Worm (Caenorhabditis elegans) whole organism, young adult: ENCODE data around the gene Y82E9BR.10.
A peak's percentile ranks its signal among the peaks of the same experiment; 100 is the strongest.
"Not testable (repeated sequence)": the region's sequence is repeated elsewhere in the genome, so short reads cannot be mapped to it uniquely, and the experiment has no call there.

Source experiments
- B0019.2 ChIP-seq: fragments of 200-800 bp; sonication (Bioruptor generic); conservative IDR thresholded peaks from 2 replicates; pipeline ENCODE4 v1.3.6; 2022; ENCODE audit warnings: missing genetic modification reagents, missing genetic modification characterization, missing compliant biosample characterization
- C17E4.6 ChIP-seq: fragments of 200-800 bp; sonication (Bioruptor generic); IDR thresholded peaks from 2 replicates; pipeline ENCODE4 v1.3.6; 2022; ENCODE audit warnings: missing genetic modification reagents, missing genetic modification characterization, missing compliant biosample characterization
- D2030.7 ChIP-seq: fragments of 200-800 bp; sonication (Bioruptor generic); IDR thresholded peaks from 2 replicates; pipeline ENCODE4 v1.3.6; 2022; ENCODE audit warnings: missing genetic modification reagents, missing genetic modification characterization, missing compliant biosample characterization
- F22D6.2 ChIP-seq: sonication (generic microtip); optimal IDR thresholded peaks from 2 replicates; lab custom pipeline; 2016; ENCODE audit warnings: mild to moderate bottlenecking, missing genetic modification characterization, missing compliant biosample characterization
- F37B4.10 ChIP-seq: fragments of 200-800 bp; sonication (Bioruptor generic); IDR thresholded peaks from 2 replicates; pipeline ENCODE4 v1.3.6; 2022; ENCODE audit warnings: missing genetic modification characterization, missing compliant biosample characterization
- F39B2.1 ChIP-seq: fragments of 200-800 bp; sonication (Bioruptor generic); IDR thresholded peaks from 2 replicates; pipeline ENCODE4 v1.3.6; 2022; ENCODE audit warnings: missing genetic modification reagents, missing genetic modification characterization, missing compliant biosample characterization
- F49E8.2 ChIP-seq: sonication (generic microtip); optimal IDR thresholded peaks from 3 replicates; lab custom pipeline; 2017; ENCODE audit warnings: missing genetic modification characterization, mild to moderate bottlenecking, missing compliant biosample characterization, antibody characterized with exemption, moderate library complexity; ENCODE audit not compliant: insufficient read depth
- K12H6.12 ChIP-seq: fragments of 200-800 bp; sonication (Bioruptor generic); optimal IDR thresholded peaks from 2 replicates; lab custom pipeline; 2018; ENCODE audit warnings: mild to moderate bottlenecking, missing genetic modification characterization, missing compliant biosample characterization
- T26A5.8 ChIP-seq: sonication (generic microtip); optimal IDR thresholded peaks from 2 replicates; lab custom pipeline; 2016; ENCODE audit warnings: missing genetic modification characterization, missing compliant biosample characterization
- atf-7 ChIP-seq: sonication (generic microtip); optimal IDR thresholded peaks from 2 replicates; lab custom pipeline; 2017; ENCODE audit warnings: mild to moderate bottlenecking, missing genetic modification characterization, missing compliant biosample characterization
- athp-1 ChIP-seq: sonication (generic microtip); optimal IDR thresholded peaks from 2 replicates; lab custom pipeline; 2017; ENCODE audit warnings: mild to moderate bottlenecking, missing genetic modification characterization, missing compliant biosample characterization
- cebp-1 ChIP-seq, 2 experiments: fragments of 200-800 bp in 1 of 2; sonication (Bioruptor generic) in 1 of 2; sonication (generic microtip) in 1 of 2; IDR thresholded peaks in 1 of 2; optimal IDR thresholded peaks in 1 of 2; 2 replicates each; pipeline versions ENCODE4 v1.3.6 to Lab custom; 2017 to 2022; ENCODE audit warnings: missing compliant biosample characterization in 2 of 2, missing genetic modification characterization in 2 of 2, mild to moderate bottlenecking in 1 of 2, missing genetic modification reagents in 1 of 2, moderate library complexity in 1 of 2
- cebp-2 ChIP-seq: fragments of 200-800 bp; sonication (Bioruptor generic); IDR thresholded peaks from 2 replicates; pipeline ENCODE4 v1.3.6; 2022; ENCODE audit warnings: missing genetic modification characterization, missing compliant biosample characterization
- ceh-40 ChIP-seq: fragments of 200-800 bp; sonication (Bioruptor generic); IDR thresholded peaks from 2 replicates; pipeline ENCODE4 v1.3.6; 2022; ENCODE audit warnings: missing genetic modification characterization, missing compliant biosample characterization
- dox-1 ChIP-seq: fragments of 200-800 bp; sonication (Bioruptor generic); IDR thresholded peaks from 2 replicates; pipeline ENCODE4 v1.3.6; 2022; ENCODE audit warnings: missing genetic modification reagents, missing genetic modification characterization, missing compliant biosample characterization
- dpff-1 ChIP-seq: sonication (generic microtip); optimal IDR thresholded peaks from 2 replicates; lab custom pipeline; 2017; ENCODE audit warnings: mild to moderate bottlenecking, missing genetic modification characterization, missing compliant biosample characterization
- efl-1 ChIP-seq: fragments of 150-350 bp; optimal IDR thresholded peaks from 2 replicates; lab custom pipeline; 2014; ENCODE audit warnings: missing biosample characterization, missing genetic modification reagents, missing genetic modification characterization
- egl-44 ChIP-seq: fragments of 200-800 bp; sonication (Bioruptor generic); IDR thresholded peaks from 2 replicates; pipeline ENCODE4 v1.3.6; 2022; ENCODE audit warnings: missing genetic modification reagents, missing genetic modification characterization, missing compliant biosample characterization
- ets-4 ChIP-seq: fragments of 200-800 bp; sonication (Bioruptor generic); optimal IDR thresholded peaks from 2 replicates; lab custom pipeline; 2018; ENCODE audit warnings: mild to moderate bottlenecking, missing genetic modification characterization, missing compliant biosample characterization
- him-1 ChIP-seq: sonication (generic microtip); optimal IDR thresholded peaks from 2 replicates; lab custom pipeline; 2016; ENCODE audit warnings: missing genotype, missing genetic modification reagents, missing genetic modification characterization, missing compliant biosample characterization
- madf-10 ChIP-seq: sonication (generic microtip); optimal IDR thresholded peaks from 2 replicates; lab custom pipeline; 2016; ENCODE audit warnings: mild to moderate bottlenecking, missing genetic modification characterization, missing compliant biosample characterization
- madf-3 ChIP-seq: fragments of 200-800 bp; sonication (Bioruptor generic); IDR thresholded peaks from 2 replicates; pipeline ENCODE4 v1.3.6; 2022; ENCODE audit warnings: missing genetic modification reagents, missing genetic modification characterization, missing compliant biosample characterization
- mes-4 ChIP-seq: sonication (generic microtip); optimal IDR thresholded peaks from 2 replicates; lab custom pipeline; 2016; ENCODE audit warnings: missing genotype, missing genetic modification characterization, missing compliant biosample characterization
- nhr-120 ChIP-seq: fragments of 200-800 bp; sonication (Bioruptor generic); IDR thresholded peaks from 2 replicates; pipeline ENCODE4 v1.3.6; 2022; ENCODE audit warnings: missing genetic modification characterization, missing compliant biosample characterization
- nhr-80 ChIP-seq: sonication (generic microtip); optimal IDR thresholded peaks from 2 replicates; lab custom pipeline; 2016; ENCODE audit warnings: missing genetic modification characterization, missing compliant biosample characterization
- pbrm-1 ChIP-seq: fragments of 200-800 bp; sonication (Bioruptor generic); IDR thresholded peaks from 2 replicates; pipeline ENCODE4 v1.3.6; 2022; ENCODE audit warnings: missing genetic modification reagents, missing genetic modification characterization, missing compliant biosample characterization
- rcor-1 ChIP-seq: fragments of 200-800 bp; sonication (Bioruptor generic); IDR thresholded peaks from 2 replicates; pipeline ENCODE4 v1.3.6; 2022; ENCODE audit warnings: missing genetic modification reagents, missing genetic modification characterization, missing compliant biosample characterization
- rpc-1 ChIP-seq, 2 experiments: fragments of 150-350 bp in 1 of 2; sonication (generic microtip) in 1 of 2; optimal IDR thresholded peaks; 2 replicates each; lab custom pipeline; 2014 to 2018; ENCODE audit warnings: missing biosample characterization in 1 of 2, missing genetic modification characterization in 1 of 2, missing genetic modification reagents in 1 of 2, missing genotype in 1 of 2
- snpc-1.1 ChIP-seq: sonication (generic microtip); optimal IDR thresholded peaks from 2 replicates; lab custom pipeline; 2017; ENCODE audit warnings: missing genetic modification characterization, mild to moderate bottlenecking, missing compliant biosample characterization, antibody characterized with exemption, moderate library complexity, missing genotype, missing genetic modification reagents; ENCODE audit not compliant: insufficient read depth
- snpc-1.3 ChIP-seq: sonication (generic microtip); optimal IDR thresholded peaks from 2 replicates; lab custom pipeline; 2017; ENCODE audit warnings: missing genetic modification characterization, mild to moderate bottlenecking, missing compliant biosample characterization, antibody characterized with exemption, moderate library complexity, missing genotype, missing genetic modification reagents; ENCODE audit not compliant: insufficient read depth
- snpc-4 ChIP-seq, 5 experiments: fragments of 150-350 bp in 1 of 5; sonication (generic microtip) in 4 of 5; optimal IDR thresholded peaks; 2 replicates each; lab custom pipeline; 2014 to 2018; ENCODE audit warnings: missing genetic modification characterization in 5 of 5, missing biosample characterization in 3 of 5, antibody characterized with exemption in 2 of 5, mild to moderate bottlenecking in 2 of 5, missing compliant biosample characterization in 2 of 5, missing genotype in 2 of 5, moderate library complexity in 2 of 5, missing genetic modification reagents in 1 of 5
- somi-1 ChIP-seq: fragments of 200-800 bp; sonication (Bioruptor generic); optimal IDR thresholded peaks from 2 replicates; lab custom pipeline; 2018; ENCODE audit warnings: mild to moderate bottlenecking, missing genetic modification characterization, missing compliant biosample characterization
- zfh-2 ChIP-seq: fragments of 200-800 bp; sonication (Bioruptor generic); conservative IDR thresholded peaks from 2 replicates; pipeline ENCODE4 v1.3.6; 2022; ENCODE audit warnings: missing genetic modification reagents, missing genetic modification characterization, missing compliant biosample characterization
- ztf-18 ChIP-seq: sonication (generic microtip); optimal IDR thresholded peaks from 2 replicates; lab custom pipeline; 2016; ENCODE audit warnings: missing genotype, mild to moderate bottlenecking, missing genetic modification characterization, missing compliant biosample characterization
- ztf-22 ChIP-seq: fragments of 200-800 bp; sonication (Bioruptor generic); optimal IDR thresholded peaks from 2 replicates; lab custom pipeline; 2018; ENCODE audit warnings: mild to moderate bottlenecking, missing genetic modification characterization, moderate library complexity, missing compliant biosample characterization
- ztf-3 ChIP-seq: fragments of 200-800 bp; sonication (Bioruptor generic); optimal IDR thresholded peaks from 2 replicates; lab custom pipeline; 2018; ENCODE audit warnings: mild to moderate bottlenecking, missing genetic modification characterization, missing compliant biosample characterization
- ztf-6 ChIP-seq: fragments of 200-800 bp; sonication (Bioruptor generic); IDR thresholded peaks from 2 replicates; pipeline ENCODE4 v1.3.6; 2022; ENCODE audit warnings: missing genetic modification reagents, missing genetic modification characterization, missing compliant biosample characterization

The Y82E9BR.10 gene

ce11 chrIII:1377903-1378302 lies 2.5 kb upstream of the Y82E9BR.10 start, which contains the start of gene pals-40:
Gene pals-40, minus strand, starts transcription at chrIII:1378003.
- TF ChIP-seq D2030.7 (GFP tag; lab: Robert Waterston, UW); madf-3 (GFP tag; lab: Robert Waterston, UW); dpff-1 (tag; lab: Kevin White, UChicago): not testable (repeated sequence)

DNA sequence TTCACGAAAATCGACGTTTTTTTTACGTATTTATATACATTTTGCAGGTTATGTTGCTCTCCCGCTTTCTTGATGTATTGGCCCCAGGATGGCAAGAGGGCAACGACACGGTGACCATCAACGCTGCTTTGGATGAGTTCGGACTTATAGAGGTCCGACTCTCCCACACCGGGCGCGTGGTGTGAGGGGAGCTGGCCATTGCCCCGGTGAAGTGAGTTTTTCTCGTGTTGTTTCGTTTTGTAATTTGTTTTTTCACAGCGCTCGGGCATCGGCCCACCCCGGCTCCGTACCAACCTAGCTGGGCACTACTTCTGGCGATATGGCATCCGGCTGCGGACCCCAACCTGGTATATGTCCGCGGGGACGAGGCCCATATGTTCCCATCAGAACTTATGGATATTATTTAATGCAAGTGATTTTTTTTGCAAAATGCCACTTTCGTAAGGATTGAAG lies 1.0 kb downstream of the Y82E9BR.10 start, which contains the start of gene Y82E9BR.20:
TSS of gene Y82E9BR.20 (plus strand) at position 51 of the 453 bp plus-strand sequence.
- TF ChIP-seq ztf-22 (GFP tag; lab: Kevin White, UChicago), result no peak
- TF ChIP-seq athp-1 (tag; lab: Kevin White, UChicago), result no peak
- TF ChIP-seq zfh-2, result peak; percentile 67
- no peak for TF ChIP-seq him-1 (tag; lab: Kevin White, UChicago)
- TF ChIP-seq ets-4 (GFP tag; lab: Kevin White, UChicago), result no peak
- no peak for TF ChIP-seq ceh-40 (GFP tag; lab: Robert Waterston, UW)
- no peak for TF ChIP-seq C17E4.6 (GFP tag; lab: Robert Waterston, UW)

- no peak for TF ChIP-seq K12H6.12 (tag; lab: Kevin White, UChicago)
- no peak for TF ChIP-seq egl-44 (GFP tag; lab: Robert Waterston, UW)
- no peak for TF ChIP-seq pbrm-1
- TF ChIP-seq ztf-3 (GFP tag; lab: Kevin White, UChicago), result no peak
- no peak for TF ChIP-seq snpc-4 (GFP tag; optimal IDR thresholded peaks at IDR 0.05; lab: Kevin White, UChicago)
- TF ChIP-seq snpc-4 (tag; optimal IDR thresholded peaks at IDR 0.05; lab: Kevin White, UChicago), result no peak
- TF ChIP-seq F22D6.2, result no peak
- no peak for TF ChIP-seq F37B4.10 (GFP tag; lab: Robert Waterston, UW)
These were observed 2.8 kb downstream of the Y82E9BR.10 start for ce11 chrIII:1372563-1372962.

ce11 chrIII:1359669-1360068 lies 15.7 kb downstream of the Y82E9BR.10 start, which contains the start of gene Y82E9BR.9:
Gene Y82E9BR.9, minus strand, starts transcription at chrIII:1359769.
- TF ChIP-seq rcor-1 (GFP tag; lab: Robert Waterston, UW), result no peak
- TF ChIP-seq atf-7, result no peak
- TF ChIP-seq F22D6.2, result no peak
- TF ChIP-seq F39B2.1 (GFP tag; lab: Robert Waterston, UW), result no peak
- TF ChIP-seq efl-1, result no peak
- no peak for TF ChIP-seq ztf-18 (tag; lab: Kevin White, UChicago)
- TF ChIP-seq T26A5.8 (tag; lab: Kevin White, UChicago), result no peak
- no peak for TF ChIP-seq cebp-1 (GFP tag; IDR thresholded peaks at IDR 0.05; lab: Robert Waterston, UW)
- no peak for TF ChIP-seq cebp-1 (tag; optimal IDR thresholded peaks at IDR 0.05; lab: Kevin White, UChicago)
- TF ChIP-seq, all 124 proteins: peak for 0

- not testable (repeated sequence) for TF ChIP-seq nhr-80, mes-4, snpc-1.1 (tag; lab: Kevin White, UChicago)
These were observed 17.4 kb downstream of the Y82E9BR.10 start, which contains the start of gene Y82E9BR.8 for ce11 chrIII:1357973-1358372. Gene Y82E9BR.8, minus strand, starts transcription at chrIII:1358073.

DNA sequence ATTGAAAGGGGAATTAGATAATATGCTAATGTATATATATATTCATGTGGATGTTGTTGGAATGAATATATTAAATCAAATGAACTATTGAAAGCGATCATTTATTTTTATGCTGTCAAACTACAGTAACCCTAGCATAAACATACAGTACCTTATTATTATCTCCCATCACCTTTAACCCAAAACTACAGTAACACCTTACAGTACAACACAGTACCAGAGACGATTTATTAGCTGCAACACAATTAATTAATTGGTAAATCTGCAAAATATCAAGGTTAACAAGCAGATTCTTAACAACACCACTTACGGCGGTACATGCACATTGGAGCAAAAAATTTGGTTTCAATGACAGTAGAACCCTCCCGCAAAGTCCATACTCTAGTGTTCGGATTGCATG lies 20.1 kb downstream of the Y82E9BR.10 start, which contains the start of gene Y82E9BL.1:
TSS of gene Y82E9BL.1 (minus strand) at position 101 of the 400 bp plus-strand sequence.
- no peak for TF ChIP-seq cebp-2 (GFP tag; lab: Robert Waterston, UW)
- no peak for TF ChIP-seq F49E8.2
- no peak for TF ChIP-seq ztf-18 (tag; lab: Kevin White, UChicago)
- no peak for TF ChIP-seq B0019.2 (GFP tag; lab: Robert Waterston, UW)
- TF ChIP-seq F22D6.2, result no peak
- no peak for TF ChIP-seq madf-10 (tag; lab: Kevin White, UChicago)
- no peak for TF ChIP-seq somi-1 (GFP tag; lab: Kevin White, UChicago)
- no peak for TF ChIP-seq rpc-1 (optimal IDR thresholded peaks at IDR 0.05; lab: Kevin White, UChicago)
- no peak for TF ChIP-seq rpc-1 (tag; optimal IDR thresholded peaks at IDR 0.05; lab: Kevin White, UChicago)
- no peak for TF ChIP-seq efl-1
- no peak for TF ChIP-seq nhr-120
- TF ChIP-seq dox-1 (GFP tag; lab: Robert Waterston, UW), result no peak
- TF ChIP-seq ztf-22 (GFP tag; lab: Kevin White, UChicago), result no peak
- no peak for TF ChIP-seq K12H6.12 (tag; lab: Kevin White, UChicago)
- no peak for TF ChIP-seq snpc-1.3 (tag; lab: Kevin White, UChicago)
- TF ChIP-seq ztf-6 (GFP tag; lab: Robert Waterston, UW), result no peak
